Fruit fly (Drosophila melanogaster) whole organism, embryonic: ENCODE results near the gene CG42259.

Source experiments
- B-H2 ChIP-seq: fragments of 200-800 bp; sonication (Bioruptor generic); optimal IDR thresholded peaks from 2 replicates; lab custom pipeline; 2018; ENCODE audit warnings: missing biosample characterization, mild to moderate bottlenecking, missing genetic modification characterization
- CG10431 ChIP-seq: fragments of 200-800 bp; sonication (Bioruptor generic); optimal IDR thresholded peaks from 3 replicates; lab custom pipeline; 2018; ENCODE audit warnings: missing biosample characterization, mild to moderate bottlenecking, missing genetic modification characterization
- CG10565 ChIP-seq: fragments of 200-800 bp; sonication (Bioruptor generic); optimal IDR thresholded peaks from 3 replicates; lab custom pipeline; 2016; ENCODE audit warnings: missing biosample characterization, mild to moderate bottlenecking, missing genetic modification characterization
- CG11504 ChIP-seq: fragments of 200-800 bp; sonication (Bioruptor generic); optimal IDR thresholded peaks from 3 replicates; lab custom pipeline; 2019; ENCODE audit warnings: missing biosample characterization, mild to moderate bottlenecking, missing genetic modification characterization, moderate library complexity
- CG12155 ChIP-seq: fragments of 200-800 bp; sonication (Bioruptor generic); optimal IDR thresholded peaks from 3 replicates; lab custom pipeline; 2016; ENCODE audit warnings: missing biosample characterization, missing genetic modification characterization
- CG12391 ChIP-seq: fragments of 200-800 bp; sonication (Bioruptor generic); optimal IDR thresholded peaks from 3 replicates; lab custom pipeline; 2018; ENCODE audit warnings: missing biosample characterization, mild to moderate bottlenecking, missing genetic modification characterization, moderate library complexity
- CG12744 ChIP-seq: fragments of 200-800 bp; sonication (Bioruptor generic); optimal IDR thresholded peaks from 2 replicates; lab custom pipeline; 2016; ENCODE audit warnings: missing biosample characterization, missing genetic modification characterization
- CG14667 ChIP-seq: fragments of 200-800 bp; sonication (Bioruptor generic); IDR thresholded peaks from 2 replicates; pipeline ENCODE4 v1.3.6; 2022; ENCODE audit warnings: missing biosample characterization, missing genetic modification characterization
- CG14965 ChIP-seq: fragments of 200-800 bp; sonication (Bioruptor generic); optimal IDR thresholded peaks from 2 replicates; lab custom pipeline; 2016; ENCODE audit warnings: missing biosample characterization, missing genetic modification characterization, borderline replicate concordance
- CG16813 ChIP-seq: fragments of 200-800 bp; sonication (Bioruptor generic); IDR thresholded peaks from 3 replicates; pipeline ENCODE4 v1.3.6; 2022; ENCODE audit warnings: missing biosample characterization, missing genetic modification characterization; ENCODE audit not compliant: partially characterized antibody
- CG18764 ChIP-seq: fragments of 200-800 bp; sonication (Bioruptor generic); optimal IDR thresholded peaks from 3 replicates; lab custom pipeline; 2016; ENCODE audit warnings: missing biosample characterization, missing genetic modification characterization
- CG2678 ChIP-seq: fragments of 200-800 bp; sonication (Bioruptor generic); optimal IDR thresholded peaks from 3 replicates; lab custom pipeline; 2019; ENCODE audit warnings: missing biosample characterization, mild to moderate bottlenecking, missing genetic modification characterization, moderate library complexity
- CG32767 ChIP-seq: fragments of 200-800 bp; sonication (Bioruptor generic); IDR thresholded peaks from 2 replicates; pipeline ENCODE4 v1.3.6; 2022; ENCODE audit warnings: missing biosample characterization, missing genetic modification characterization
- CG3847 ChIP-seq: fragments of 200-800 bp; sonication (Bioruptor generic); IDR thresholded peaks from 2 replicates; pipeline ENCODE4 v1.3.6; 2022; ENCODE audit warnings: missing biosample characterization, missing genetic modification characterization
- CG3995 ChIP-seq: fragments of 200-800 bp; sonication (Bioruptor generic); optimal IDR thresholded peaks from 3 replicates; lab custom pipeline; 2016; ENCODE audit warnings: missing biosample characterization, missing genetic modification characterization
- CG4404 ChIP-seq: fragments of 200-800 bp; sonication (Bioruptor generic); IDR thresholded peaks from 2 replicates; pipeline ENCODE4 v1.3.6; 2022; ENCODE audit warnings: missing biosample characterization, missing genetic modification characterization
- CG6272 ChIP-seq: fragments of 200-800 bp; sonication (Bioruptor generic); IDR thresholded peaks from 2 replicates; pipeline ENCODE4 v1.3.6; 2022; ENCODE audit warnings: missing biosample characterization, missing genetic modification characterization
- CG6791 ChIP-seq: fragments of 200-800 bp; sonication (Bioruptor generic); IDR thresholded peaks from 3 replicates; pipeline ENCODE4 v1.3.6; 2022; ENCODE audit warnings: missing biosample characterization, missing genetic modification characterization; ENCODE audit not compliant: partially characterized antibody
- CG8478 ChIP-seq: fragments of >200 bp; optimal IDR thresholded peaks from 2 replicates; lab custom pipeline; 2018
- CG8944 ChIP-seq: fragments of 200-800 bp; sonication (Bioruptor generic); optimal IDR thresholded peaks from 3 replicates; lab custom pipeline; 2016; ENCODE audit warnings: missing biosample characterization, missing genetic modification characterization
- CG9609 ChIP-seq: fragments of 200-800 bp; sonication (Bioruptor generic); optimal IDR thresholded peaks from 3 replicates; lab custom pipeline; 2016; ENCODE audit warnings: missing biosample characterization, missing genetic modification characterization
- CTCF ChIP-seq: fragments of 200-800 bp; sonication (Bioruptor generic); optimal IDR thresholded peaks from 2 replicates; lab custom pipeline; 2017; ENCODE audit warnings: missing biosample characterization, mild to moderate bottlenecking, missing genetic modification characterization, moderate library complexity
- CrebB ChIP-seq: fragments of 200-800 bp; sonication (Bioruptor generic); optimal IDR thresholded peaks from 3 replicates; lab custom pipeline; 2018; ENCODE audit warnings: missing biosample characterization, mild to moderate bottlenecking, missing genetic modification characterization
- D19A ChIP-seq: fragments of 200-800 bp; optimal IDR thresholded peaks from 3 replicates; lab custom pipeline; 2019; ENCODE audit warnings: missing biosample characterization, mild to moderate bottlenecking, missing genetic modification characterization, moderate library complexity
- E2f2 ChIP-seq: fragments of 200-800 bp; sonication (Bioruptor generic); IDR thresholded peaks from 2 replicates; pipeline ENCODE4 v1.3.6; 2022; ENCODE audit warnings: missing biosample characterization, missing genetic modification characterization
- Eip74EF ChIP-seq, 2 experiments: fragments of 200-800 bp in 1 of 2; fragments of >200 bp in 1 of 2; sonication (Bioruptor generic) in 1 of 2; optimal IDR thresholded peaks; 2 replicates each; lab custom pipeline; 2017 to 2019; ENCODE audit warnings: missing biosample characterization in 2 of 2, missing genetic modification characterization in 2 of 2, mild to moderate bottlenecking in 1 of 2, moderate library complexity in 1 of 2
- Elba2 ChIP-seq: fragments of 200-800 bp; sonication (Bioruptor generic); optimal IDR thresholded peaks from 3 replicates; lab custom pipeline; 2016; ENCODE audit warnings: missing biosample characterization, missing genetic modification characterization
- Hmx ChIP-seq: fragments of 200-800 bp; sonication (Bioruptor generic); optimal IDR thresholded peaks from 2 replicates; lab custom pipeline; 2016; ENCODE audit warnings: missing biosample characterization, missing genetic modification characterization
- Hr78 ChIP-seq, 2 experiments: fragments of 200-800 bp in 1 of 2; fragments of >200 bp in 1 of 2; sonication (Bioruptor generic) in 1 of 2; optimal IDR thresholded peaks; 2 replicates each; lab custom pipeline; 2017 to 2019; ENCODE audit warnings: missing biosample characterization in 2 of 2, missing genetic modification characterization in 2 of 2, mild to moderate bottlenecking in 1 of 2, moderate library complexity in 1 of 2
- Max ChIP-seq: fragments of 200-800 bp; sonication (Bioruptor generic); optimal IDR thresholded peaks from 2 replicates; lab custom pipeline; 2016; ENCODE audit warnings: missing biosample characterization, mild to moderate bottlenecking, missing genetic modification characterization
- NFAT ChIP-seq: fragments of 200-800 bp; sonication (Bioruptor generic); IDR thresholded peaks from 2 replicates; pipeline ENCODE4 v1.3.6; 2022; ENCODE audit warnings: missing biosample characterization, missing genetic modification characterization
- NK7.1 ChIP-seq: fragments of 200-800 bp; sonication (Bioruptor generic); optimal IDR thresholded peaks from 3 replicates; lab custom pipeline; 2016; ENCODE audit warnings: missing biosample characterization, missing genetic modification characterization
- Pdp1 ChIP-seq, 2 experiments: fragments of 200-800 bp; sonication (Bioruptor generic); optimal IDR thresholded peaks; 3 replicates each; lab custom pipeline; 2016; ENCODE audit warnings: missing biosample characterization in 2 of 2, missing genetic modification characterization in 2 of 2, mild to moderate bottlenecking in 1 of 2, moderate library complexity in 1 of 2
- Sin3A ChIP-seq: fragments of >200 bp; optimal IDR thresholded peaks from 2 replicates; lab custom pipeline; 2018
- ac ChIP-seq: fragments of 200-800 bp; sonication (Bioruptor generic); optimal IDR thresholded peaks from 3 replicates; lab custom pipeline; 2017; ENCODE audit warnings: missing biosample characterization, mild to moderate bottlenecking, missing genetic modification characterization
- ato ChIP-seq: fragments of 200-800 bp; sonication (Bioruptor generic); IDR thresholded peaks from 2 replicates; pipeline ENCODE4 v1.3.6; 2022; ENCODE audit warnings: missing biosample characterization, missing genetic modification characterization; ENCODE audit not compliant: partially characterized antibody
- az2 ChIP-seq: fragments of 200-800 bp; sonication (Bioruptor generic); optimal IDR thresholded peaks from 3 replicates; lab custom pipeline; 2016; ENCODE audit warnings: missing biosample characterization, missing genetic modification characterization
- bbx ChIP-seq: fragments of 200-800 bp; sonication (Bioruptor generic); IDR thresholded peaks from 2 replicates; pipeline ENCODE4 v1.3.6; 2022; ENCODE audit warnings: missing biosample characterization, missing genetic modification characterization; ENCODE audit not compliant: partially characterized antibody
- btn ChIP-seq: fragments of 200-800 bp; sonication (Bioruptor generic); optimal IDR thresholded peaks from 2 replicates; lab custom pipeline; 2016; ENCODE audit warnings: missing biosample characterization, missing genetic modification characterization
- caup ChIP-seq: fragments of 200-800 bp; sonication (Bioruptor generic); optimal IDR thresholded peaks from 3 replicates; lab custom pipeline; 2017; ENCODE audit warnings: missing biosample characterization, mild to moderate bottlenecking, missing genetic modification characterization, moderate library complexity; ENCODE audit not compliant: severe bottlenecking
- cwo ChIP-seq: fragments of 200-800 bp; sonication (Bioruptor generic); optimal IDR thresholded peaks from 3 replicates; lab custom pipeline; 2017; ENCODE audit warnings: missing biosample characterization, missing genetic modification characterization, mild to moderate bottlenecking, moderate library complexity, missing genetic modification reagents
- dimm ChIP-seq: fragments of 200-800 bp; sonication (Bioruptor generic); IDR thresholded peaks from 2 replicates; pipeline ENCODE4 v1.3.6; 2022; ENCODE audit warnings: missing biosample characterization, missing genetic modification characterization
- disco-r ChIP-seq: fragments of 200-800 bp; sonication (Bioruptor generic); optimal IDR thresholded peaks from 2 replicates; lab custom pipeline; 2016; ENCODE audit warnings: missing biosample characterization, missing genetic modification characterization
- dmrt11E ChIP-seq: fragments of 200-800 bp; sonication (Bioruptor generic); optimal IDR thresholded peaks from 3 replicates; lab custom pipeline; 2018; ENCODE audit warnings: missing biosample characterization, mild to moderate bottlenecking, missing genetic modification characterization, moderate library complexity
- fu2 ChIP-seq: fragments of 200-800 bp; sonication (Bioruptor generic); optimal IDR thresholded peaks from 2 replicates; lab custom pipeline; 2016; ENCODE audit warnings: missing biosample characterization, missing genetic modification characterization
- gcm ChIP-seq: fragments of 200-800 bp; sonication (Bioruptor generic); optimal IDR thresholded peaks from 2 replicates; lab custom pipeline; 2019; ENCODE audit warnings: missing biosample characterization, mild to moderate bottlenecking, missing genetic modification characterization, moderate library complexity
- hbn ChIP-seq: fragments of 200-800 bp; sonication (Bioruptor generic); IDR thresholded peaks from 2 replicates; pipeline ENCODE4 v1.3.6; 2022; ENCODE audit warnings: missing biosample characterization, missing genetic modification characterization; ENCODE audit not compliant: partially characterized antibody
- nau ChIP-seq: fragments of 200-800 bp; sonication (Bioruptor generic); optimal IDR thresholded peaks from 3 replicates; lab custom pipeline; 2017; ENCODE audit warnings: missing biosample characterization, mild to moderate bottlenecking, missing genetic modification characterization, missing genetic modification reagents
- pfk ChIP-seq: fragments of 200-800 bp; sonication (Bioruptor generic); optimal IDR thresholded peaks from 2 replicates; lab custom pipeline; 2018; ENCODE audit warnings: missing biosample characterization, mild to moderate bottlenecking, missing genetic modification characterization, moderate library complexity
- sc ChIP-seq, 3 experiments: fragments of >200 bp in 2 of 3; fragments of 200-800 bp in 1 of 3; sonication (Bioruptor generic) in 1 of 3; optimal IDR thresholded peaks; 2 replicates in 2 of 3; 3 replicates in 1 of 3; lab custom pipeline; 2017; ENCODE audit warnings: mild to moderate bottlenecking in 1 of 3, missing biosample characterization in 1 of 3, missing genetic modification characterization in 1 of 3, missing genetic modification reagents in 1 of 3
- usp ChIP-seq: fragments of >200 bp; optimal IDR thresholded peaks from 2 replicates; lab custom pipeline; 2017; ENCODE audit warnings: missing biosample characterization, missing genetic modification characterization

The CG42259 gene

dm6 chrX:1030478-1030877 lies 15.5 kb upstream of the CG42259 start, which contains the start of the genes Cdc45 and Rpp21 (continued):
- TF ChIP-seq pfk (no peak), CG6272 (no peak), CG3995 (GFP tag; lab: Kevin White, UChicago) (peak; percentile 22), disco-r (GFP tag; lab: Kevin White, UChicago) (no peak), hbn (GFP tag; lab: Robert Waterston, UW) (peak; percentile 42), CG3847 (GFP tag; lab: Robert Waterston, UW) (no peak), Pdp1 (GFP tag; optimal IDR thresholded peaks at IDR 0.05; lab: Kevin White, UChicago) (peak in 1 of 2 experiments; percentile 35), CG14965 (no peak), D19A (no peak), CG8478 (lab: Kevin White, UChicago) (no peak), usp (GFP tag; lab: Kevin White, UChicago) (no peak), CG32767 (no peak), Max (GFP tag; lab: Kevin White, UChicago) (peak; percentile 55), Hmx (no peak), dmrt11E (tag; lab: Kevin White, UChicago) (no peak), CG2678 (no peak), dimm (GFP tag; lab: Robert Waterston, UW) (no peak), CG12155 (GFP tag; lab: Kevin White, UChicago) (no peak), CG8944 (GFP tag; lab: Kevin White, UChicago) (no peak), Eip74EF (GFP tag; optimal IDR thresholded peaks at IDR 0.05; lab: Kevin White, UChicago) (no peak), bbx (GFP tag; lab: Robert Waterston, UW) (no peak), CG18764 (GFP tag; lab: Kevin White, UChicago) (no peak), CG10431 (GFP tag; lab: Kevin White, UChicago) (no peak), ac (GFP tag; lab: Kevin White, UChicago) (no peak), cwo (GFP tag; lab: Kevin White, UChicago) (no peak), CTCF (GFP tag; lab: Kevin White, UChicago) (peak; percentile 21), NK7.1 (no peak), ato (GFP tag; lab: Robert Waterston, UW) (no peak), btn (GFP tag; lab: Kevin White, UChicago) (no peak), NFAT (GFP tag; lab: Robert Waterston, UW) (no peak), CrebB (no peak), Sin3A (lab: Kevin White, UChicago) (peak; percentile 73), gcm (no peak), B-H2 (GFP tag; lab: Kevin White, UChicago) (no peak), CG12744 (GFP tag; lab: Kevin White, UChicago) (no peak), E2f2 (GFP tag; lab: Robert Waterston, UW) (peak; percentile 89), CG14667 (no peak), caup (no peak), CG10565 (no peak), nau (GFP tag; lab: Kevin White, UChicago) (no peak), CG9609 (GFP tag; lab: Kevin White, UChicago) (no peak), az2 (GFP tag; lab: Kevin White, UChicago) (no peak), fu2 (GFP tag; lab: Kevin White, UChicago) (no peak), Elba2 (GFP tag; lab: Kevin White, UChicago) (no peak), CG6791 (GFP tag; lab: Robert Waterston, UW) (peak; percentile 36; the same call in 1 of the 3 replicates), CG16813 (GFP tag; lab: Robert Waterston, UW) (0 out of 3 replicates have a peak, but pooled peaks have one; percentile 38), CG4404 (GFP tag; lab: Robert Waterston, UW) (no peak), sc (optimal IDR thresholded peaks at IDR 0.05; lab: Kevin White, UChicago) (no peak), sc (GFP tag; optimal IDR thresholded peaks at IDR 0.05; lab: Kevin White, UChicago) (no peak), CG11504 (tag; lab: Kevin White, UChicago) (no peak), CG12391 (tag; lab: Kevin White, UChicago) (no peak), Hr78 (GFP tag; optimal IDR thresholded peaks at IDR 0.05; lab: Kevin White, UChicago) (no peak)
